Fruit fly (Drosophila melanogaster) whole organism, embryonic: ENCODE measurements around the gene cindr.

Source experiments
- ATbp ChIP-seq: fragments of 200-800 bp; sonication (Bioruptor generic); optimal IDR thresholded peaks from 2 replicates; lab custom pipeline; 2017; ENCODE audit warnings: missing biosample characterization, mild to moderate bottlenecking, missing genetic modification characterization, missing genetic modification reagents
- B-H1 ChIP-seq: fragments of 200-800 bp; sonication (Bioruptor generic); IDR thresholded peaks from 3 replicates; pipeline ENCODE4 v1.3.6; 2022; ENCODE audit warnings: missing biosample characterization, missing genetic modification characterization
- Bteb2 ChIP-seq: fragments of 200-800 bp; sonication (Bioruptor generic); optimal IDR thresholded peaks from 2 replicates; lab custom pipeline; 2016; ENCODE audit warnings: missing biosample characterization, missing genetic modification characterization
- CG10565 ChIP-seq: fragments of 200-800 bp; sonication (Bioruptor generic); optimal IDR thresholded peaks from 3 replicates; lab custom pipeline; 2016; ENCODE audit warnings: missing biosample characterization, mild to moderate bottlenecking, missing genetic modification characterization
- CG12299 ChIP-seq: fragments of 200-800 bp; sonication (Bioruptor generic); optimal IDR thresholded peaks from 2 replicates; lab custom pipeline; 2018; ENCODE audit warnings: missing biosample characterization, mild to moderate bottlenecking, missing genetic modification characterization
- CG12769 ChIP-seq: fragments of 200-800 bp; sonication (Bioruptor generic); optimal IDR thresholded peaks from 2 replicates; lab custom pipeline; 2019; ENCODE audit warnings: missing biosample characterization, mild to moderate bottlenecking, missing genetic modification characterization, moderate library complexity
- CG13123 ChIP-seq: fragments of 200-800 bp; sonication (Bioruptor generic); optimal IDR thresholded peaks from 2 replicates; lab custom pipeline; 2016; ENCODE audit warnings: missing biosample characterization, missing genetic modification characterization
- CG14050 ChIP-seq: fragments of 200-800 bp; sonication (Bioruptor generic); IDR thresholded peaks from 3 replicates; pipeline ENCODE4 v1.3.6; 2022; ENCODE audit warnings: missing biosample characterization, missing genetic modification characterization
- CG14441 ChIP-seq: fragments of 200-800 bp; sonication (Bioruptor generic); IDR thresholded peaks from 2 replicates; pipeline ENCODE4 v1.3.6; 2022; ENCODE audit warnings: missing biosample characterization, missing genetic modification characterization
- CG15073 ChIP-seq: fragments of 200-800 bp; sonication (Bioruptor generic); optimal IDR thresholded peaks from 2 replicates; lab custom pipeline; 2016; ENCODE audit warnings: missing biosample characterization, missing genetic modification characterization
- CG17361 ChIP-seq: fragments of 200-800 bp; sonication (Bioruptor generic); IDR thresholded peaks from 3 replicates; pipeline ENCODE4 v1.3.6; 2022; ENCODE audit warnings: missing biosample characterization, missing genetic modification characterization
- CG2712 ChIP-seq: fragments of 200-800 bp; optimal IDR thresholded peaks from 3 replicates; lab custom pipeline; 2019; ENCODE audit warnings: missing biosample characterization, mild to moderate bottlenecking, missing genetic modification characterization, moderate library complexity
- CG2889 ChIP-seq: fragments of 200-800 bp; sonication (Bioruptor generic); IDR thresholded peaks from 3 replicates; pipeline ENCODE4 v1.3.6; 2022; ENCODE audit warnings: missing biosample characterization, missing genetic modification characterization
- CG31388 ChIP-seq: fragments of 200-800 bp; sonication (Bioruptor generic); optimal IDR thresholded peaks from 2 replicates; lab custom pipeline; 2016; ENCODE audit warnings: missing biosample characterization, missing genetic modification characterization
- CG32772 ChIP-seq: fragments of 200-800 bp; sonication (Bioruptor generic); IDR thresholded peaks from 2 replicates; pipeline ENCODE4 v1.3.6; 2022; ENCODE audit warnings: missing biosample characterization, missing genetic modification characterization
- CG9437 ChIP-seq: fragments of 200-800 bp; sonication (Bioruptor generic); optimal IDR thresholded peaks from 2 replicates; lab custom pipeline; 2018; ENCODE audit warnings: missing biosample characterization, mild to moderate bottlenecking, missing genetic modification characterization
- CHES-1-like ChIP-seq: fragments of 200-800 bp; sonication (Bioruptor generic); optimal IDR thresholded peaks from 2 replicates; lab custom pipeline; 2016; ENCODE audit warnings: missing biosample characterization, missing genetic modification characterization
- Dbx ChIP-seq: fragments of 200-800 bp; sonication (Bioruptor generic); IDR thresholded peaks from 3 replicates; pipeline ENCODE4 v1.3.6; 2022; ENCODE audit warnings: missing biosample characterization, missing genetic modification characterization
- Doc3 ChIP-seq: fragments of 200-800 bp; sonication (Bioruptor generic); IDR thresholded peaks from 3 replicates; pipeline ENCODE4 v1.3.6; 2022; ENCODE audit warnings: missing biosample characterization, missing genetic modification characterization; ENCODE audit not compliant: partially characterized antibody
- HLHmδ ChIP-seq: fragments of 200-800 bp; sonication (Bioruptor generic); optimal IDR thresholded peaks from 2 replicates; lab custom pipeline; 2018; ENCODE audit warnings: missing biosample characterization, mild to moderate bottlenecking, missing genetic modification characterization, moderate library complexity
- Hr51 ChIP-seq, 2 experiments: fragments of 200-800 bp; sonication (Bioruptor generic); optimal IDR thresholded peaks; 2 replicates in 1 of 2; 3 replicates in 1 of 2; lab custom pipeline; 2016 to 2018; ENCODE audit warnings: missing biosample characterization in 2 of 2, missing genetic modification characterization in 2 of 2, mild to moderate bottlenecking in 1 of 2, moderate library complexity in 1 of 2
- Hsf ChIP-seq: fragments of 200-800 bp; sonication (Bioruptor generic); optimal IDR thresholded peaks from 3 replicates; lab custom pipeline; 2016; ENCODE audit warnings: missing biosample characterization, missing genetic modification characterization
- Kr ChIP-seq: fragments of 200-800 bp; sonication (Bioruptor generic); optimal IDR thresholded peaks from 2 replicates; lab custom pipeline; 2017; ENCODE audit warnings: missing biosample characterization, mild to moderate bottlenecking, missing genetic modification characterization
- MBD-R2 ChIP-seq: fragments of 200-800 bp; sonication (Bioruptor generic); IDR thresholded peaks from 2 replicates; pipeline ENCODE4 v1.3.6; 2022; ENCODE audit warnings: missing biosample characterization, missing genetic modification characterization
- Nf-YB ChIP-seq: fragments of 200-800 bp; sonication (Bioruptor generic); optimal IDR thresholded peaks from 3 replicates; lab custom pipeline; 2019; ENCODE audit warnings: missing biosample characterization, mild to moderate bottlenecking, missing genetic modification characterization, moderate library complexity
- Nf-YC ChIP-seq: fragments of 200-800 bp; optimal IDR thresholded peaks from 3 replicates; lab custom pipeline; 2019; ENCODE audit warnings: missing biosample characterization, mild to moderate bottlenecking, missing genetic modification characterization, moderate library complexity
- Vsx1 ChIP-seq: fragments of 200-800 bp; sonication (Bioruptor generic); optimal IDR thresholded peaks from 2 replicates; lab custom pipeline; 2017; ENCODE audit warnings: missing biosample characterization, mild to moderate bottlenecking, missing genetic modification characterization, missing genetic modification reagents
- az2 ChIP-seq: fragments of 200-800 bp; sonication (Bioruptor generic); optimal IDR thresholded peaks from 3 replicates; lab custom pipeline; 2016; ENCODE audit warnings: missing biosample characterization, missing genetic modification characterization
- chm ChIP-seq: fragments of 200-800 bp; sonication (Bioruptor generic); IDR thresholded peaks from 2 replicates; pipeline ENCODE4 v1.3.6; 2022; ENCODE audit warnings: missing biosample characterization, missing genetic modification characterization
- crc ChIP-seq: fragments of 200-800 bp; sonication (Bioruptor generic); optimal IDR thresholded peaks from 2 replicates; lab custom pipeline; 2016; ENCODE audit warnings: missing biosample characterization, missing genetic modification characterization
- da ChIP-seq: fragments of 200-800 bp; sonication (Bioruptor generic); optimal IDR thresholded peaks from 2 replicates; lab custom pipeline; 2016; ENCODE audit warnings: missing biosample characterization, missing genetic modification characterization
- dati ChIP-seq: fragments of 200-800 bp; sonication (Bioruptor generic); IDR thresholded peaks from 2 replicates; pipeline ENCODE4 v1.3.6; 2022; ENCODE audit warnings: missing biosample characterization, missing genetic modification characterization
- dm ChIP-seq: fragments of 200-800 bp; sonication (Bioruptor generic); optimal IDR thresholded peaks from 3 replicates; lab custom pipeline; 2016; ENCODE audit warnings: missing biosample characterization, missing genetic modification characterization
- dmrt99B ChIP-seq: fragments of 200-800 bp; sonication (Bioruptor generic); optimal IDR thresholded peaks from 2 replicates; lab custom pipeline; 2018; ENCODE audit warnings: missing biosample characterization, mild to moderate bottlenecking, missing genetic modification characterization, moderate library complexity
- fu2 ChIP-seq: fragments of 200-800 bp; sonication (Bioruptor generic); optimal IDR thresholded peaks from 2 replicates; lab custom pipeline; 2016; ENCODE audit warnings: missing biosample characterization, missing genetic modification characterization
- hkb ChIP-seq, 2 experiments: fragments of 200-800 bp in 1 of 2; fragments of >200 bp in 1 of 2; sonication (Bioruptor generic) in 1 of 2; IDR thresholded peaks in 1 of 2; optimal IDR thresholded peaks in 1 of 2; 2 replicates each; pipeline versions ENCODE4 v1.3.6 to Lab custom; 2017 to 2022; ENCODE audit warnings: missing biosample characterization in 1 of 2, missing genetic modification characterization in 1 of 2
- jing ChIP-seq: fragments of 200-800 bp; sonication (Bioruptor generic); optimal IDR thresholded peaks from 2 replicates; lab custom pipeline; 2018; ENCODE audit warnings: missing biosample characterization, mild to moderate bottlenecking, missing genetic modification characterization
- nom ChIP-seq: fragments of 200-800 bp; sonication (Bioruptor generic); optimal IDR thresholded peaks from 2 replicates; lab custom pipeline; 2017; ENCODE audit warnings: missing biosample characterization, missing genetic modification characterization, mild to moderate bottlenecking, moderate library complexity, missing genetic modification reagents
- pb ChIP-seq: fragments of 200-800 bp; sonication (Bioruptor generic); optimal IDR thresholded peaks from 3 replicates; lab custom pipeline; 2016; ENCODE audit warnings: missing biosample characterization, missing genetic modification characterization
- prd ChIP-seq, 3 experiments: fragments of >200 bp in 2 of 3; fragments of 200-800 bp in 1 of 3; sonication (Bioruptor generic) in 1 of 3; optimal IDR thresholded peaks in 2 of 3; IDR thresholded peaks in 1 of 3; 2 replicates in 2 of 3; 3 replicates in 1 of 3; pipeline versions ENCODE4 v1.3.6 to Lab custom; 2017 to 2022; ENCODE audit warnings: missing biosample characterization in 1 of 3, missing genetic modification characterization in 1 of 3
- psq ChIP-seq: fragments of 200-800 bp; sonication (Bioruptor generic); optimal IDR thresholded peaks from 2 replicates; lab custom pipeline; 2017; ENCODE audit warnings: missing biosample characterization, missing genetic modification characterization
- sens-2 ChIP-seq: fragments of 200-800 bp; sonication (Bioruptor generic); IDR thresholded peaks from 2 replicates; pipeline ENCODE4 v1.3.6; 2022; ENCODE audit warnings: missing biosample characterization, missing genetic modification characterization
- tap ChIP-seq: fragments of 200-800 bp; optimal IDR thresholded peaks from 3 replicates; lab custom pipeline; 2019; ENCODE audit warnings: missing biosample characterization, mild to moderate bottlenecking, missing genetic modification characterization, moderate library complexity
- tup ChIP-seq: fragments of 200-800 bp; sonication (Bioruptor generic); optimal IDR thresholded peaks from 2 replicates; lab custom pipeline; 2016; ENCODE audit warnings: missing biosample characterization, mild to moderate bottlenecking, missing genetic modification characterization, moderate library complexity
- tx ChIP-seq: fragments of 200-800 bp; sonication (Bioruptor generic); optimal IDR thresholded peaks from 2 replicates; lab custom pipeline; 2016; ENCODE audit warnings: missing biosample characterization, missing genetic modification characterization
- unc-4 ChIP-seq: fragments of 200-800 bp; sonication (Bioruptor generic); IDR thresholded peaks from 2 replicates; pipeline ENCODE4 v1.3.6; 2022; ENCODE audit warnings: missing biosample characterization, missing genetic modification characterization; ENCODE audit not compliant: partially characterized antibody

Gene cindr

DNA sequence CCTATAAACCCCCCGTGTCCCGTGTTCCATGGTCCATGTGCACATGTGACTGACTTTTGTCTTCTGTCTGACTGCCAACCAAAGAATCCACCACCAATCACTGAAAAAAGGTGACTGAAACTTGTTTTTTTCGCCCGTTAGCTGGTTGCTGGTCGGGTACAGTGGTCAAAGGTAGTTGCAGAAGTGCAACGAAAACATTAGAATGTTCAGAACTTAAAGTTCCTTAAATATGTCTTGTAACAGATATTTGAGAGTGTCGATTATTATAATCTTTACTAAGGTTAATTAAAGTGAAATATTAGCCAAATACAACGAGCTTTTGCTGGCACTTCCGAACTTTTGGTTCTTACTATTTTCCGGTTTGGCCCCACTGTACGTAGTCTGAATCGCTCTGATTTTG lies 47.3 kb upstream of the cindr start (continued):
- no peak for TF ChIP-seq MBD-R2 (GFP tag; lab: Robert Waterston, UW)
- no peak for TF ChIP-seq prd (optimal IDR thresholded peaks at IDR 0.05; lab: Kevin White, UChicago)
- TF ChIP-seq prd (GFP tag; IDR thresholded peaks at IDR 0.05; lab: Robert Waterston, UW) = peak; percentile 69; the same call in 2 of the 3 replicates
- no peak for TF ChIP-seq fu2 (GFP tag; lab: Kevin White, UChicago)
- TF ChIP-seq Kr (GFP tag; lab: Kevin White, UChicago) = peak; percentile 31
- TF ChIP-seq Hr51 (GFP tag; optimal IDR thresholded peaks at IDR 0.05; lab: Kevin White, UChicago) = peak in 1 of 2 experiments; percentile 62
- TF ChIP-seq az2 (GFP tag; lab: Kevin White, UChicago) = peak; percentile 26
- no peak for TF ChIP-seq CHES-1-like (GFP tag; lab: Kevin White, UChicago)
- TF ChIP-seq dmrt99B = peak; percentile 64
- TF ChIP-seq Dbx = no peak
- TF ChIP-seq unc-4 = no peak
- peak; percentile 52 for TF ChIP-seq CG32772 (GFP tag; lab: Robert Waterston, UW)
- no peak for TF ChIP-seq dati (GFP tag; lab: Robert Waterston, UW)
- TF ChIP-seq CG17361 (GFP tag; lab: Robert Waterston, UW) = peak; percentile 62; the same call in 2 of the 3 replicates
- no peak for TF ChIP-seq CG31388 (GFP tag; lab: Kevin White, UChicago)
- TF ChIP-seq psq (GFP tag; lab: Kevin White, UChicago) = no peak
- TF ChIP-seq crc (GFP tag; lab: Kevin White, UChicago) = no peak
- no peak for TF ChIP-seq CG2889 (GFP tag; lab: Robert Waterston, UW)
- TF ChIP-seq sens-2 (GFP tag; lab: Robert Waterston, UW) = peak; percentile 56; the same call in 1 of the 2 replicates
- TF ChIP-seq jing (GFP tag; lab: Kevin White, UChicago) = peak; percentile 7
- TF ChIP-seq CG14050 (GFP tag; lab: Robert Waterston, UW) = no peak
- no peak for TF ChIP-seq hkb (optimal IDR thresholded peaks at IDR 0.05; lab: Kevin White, UChicago)
- TF ChIP-seq hkb (GFP tag; IDR thresholded peaks at IDR 0.05; lab: Robert Waterston, UW) = peak; percentile 61; the same call in 1 of the 2 replicates
- TF ChIP-seq ATbp (GFP tag; lab: Kevin White, UChicago) = peak; percentile 63
- TF ChIP-seq B-H1 (GFP tag; lab: Robert Waterston, UW) = peak; percentile 24; the same call in 1 of the 3 replicates
- TF ChIP-seq CG15073 (GFP tag; lab: Kevin White, UChicago) = no peak
- TF ChIP-seq Doc3 (GFP tag; lab: Robert Waterston, UW) = no peak
- TF ChIP-seq chm (GFP tag; lab: Robert Waterston, UW) = no peak
- no peak for TF ChIP-seq da (GFP tag; lab: Kevin White, UChicago)
- TF ChIP-seq Vsx1 = peak; percentile 36
- TF ChIP-seq CG12299 (tag; lab: Kevin White, UChicago) = no peak
- TF ChIP-seq dm (GFP tag; lab: Kevin White, UChicago) = no peak
- no peak for TF ChIP-seq pb (GFP tag; lab: Kevin White, UChicago)
- TF ChIP-seq tx = peak; percentile 14
- no peak for TF ChIP-seq CG12769 (tag; lab: Kevin White, UChicago)
- peak; percentile 34 for TF ChIP-seq Hsf (GFP tag; lab: Kevin White, UChicago)
- TF ChIP-seq nom (GFP tag; lab: Kevin White, UChicago) = no peak
- peak; percentile 77 for TF ChIP-seq CG2712 (tag; lab: Kevin White, UChicago)
- TF ChIP-seq CG9437 (GFP tag; lab: Kevin White, UChicago) = no peak
- no peak for TF ChIP-seq CG14441 (GFP tag; lab: Robert Waterston, UW)
- TF ChIP-seq Nf-YC (tag; lab: Kevin White, UChicago) = no peak
- no peak for TF ChIP-seq tup (GFP tag; lab: Kevin White, UChicago)
- TF ChIP-seq HLHmδ = no peak
- TF ChIP-seq CG10565 (GFP tag; lab: Kevin White, UChicago) = no peak
- no peak for TF ChIP-seq CG13123 (GFP tag; lab: Kevin White, UChicago)
- TF ChIP-seq Nf-YB (GFP tag; lab: Kevin White, UChicago) = peak; percentile 37
- TF ChIP-seq tap (tag; lab: Kevin White, UChicago) = peak; percentile 53
- no peak for TF ChIP-seq Bteb2
